Fruit fly (Drosophila melanogaster) whole organism, embryonic: Measurements from ENCODE around the gene miple2.

Source experiments
- Gsc ChIP-seq: fragments of 200-800 bp; sonication (Bioruptor generic); IDR thresholded peaks from 2 replicates; pipeline ENCODE4 v1.3.6; 2022; ENCODE audit warnings: missing biosample characterization, missing genetic modification characterization
- bowl ChIP-seq: fragments of 200-800 bp; sonication (Bioruptor generic); IDR thresholded peaks from 2 replicates; pipeline ENCODE4 v1.3.6; 2022; ENCODE audit warnings: missing biosample characterization, missing genetic modification characterization

DNA sequence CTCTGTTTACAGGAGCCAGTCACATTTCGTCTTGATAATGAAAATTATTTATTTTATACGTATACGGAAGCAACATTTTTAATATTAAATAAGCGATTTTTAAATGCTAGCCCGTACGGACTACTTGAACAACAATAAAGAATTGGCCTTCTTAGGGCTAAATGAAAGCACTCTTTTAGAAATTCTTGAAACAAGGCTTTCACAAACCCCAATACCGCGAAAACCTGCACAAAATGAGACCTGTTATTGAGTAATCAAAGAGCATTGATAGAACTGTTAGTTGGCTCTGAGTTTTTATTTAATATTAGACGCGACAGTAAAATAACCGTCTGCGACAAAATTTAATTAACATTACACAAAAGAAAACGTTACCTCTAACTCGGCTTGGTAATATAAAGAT is 3.9 kb downstream of the miple2 start, which contains the start of gene ttm2:
- no peak for TF ChIP-seq Gsc (GFP tag; lab: Robert Waterston, UW)
- no peak for TF ChIP-seq bowl (GFP tag; lab: Robert Waterston, UW)
